Fruit fly (Drosophila melanogaster): ENCODE results near the gene D19A.

The D19A gene

dm6 chr3L:6161997-6162396 lies 26.9 kb downstream of the D19A start:
- TF ChIP-seq CG3281 (GFP tag; optimal IDR thresholded peaks at IDR 0.05) (no peak), BEAF-32 (GFP tag; optimal IDR thresholded peaks at IDR 0.05) (no peak), Oaz (GFP tag; IDR thresholded peaks at IDR 0.05) (no peak), trh (GFP tag; optimal IDR thresholded peaks at IDR 0.05) (no peak), Sry-δ (GFP tag; optimal IDR thresholded peaks at IDR 0.05) (no peak), CG2678 (tag; optimal IDR thresholded peaks at IDR 0.05) (no peak), Camta (GFP tag; optimal IDR thresholded peaks at IDR 0.05) (no peak), Dek (tag; optimal IDR thresholded peaks at IDR 0.05) (no peak), sna (GFP tag; IDR thresholded peaks at IDR 0.05; ENCODE audit: partially characterized antibody) (no peak), Mad (GFP tag; optimal IDR thresholded peaks at IDR 0.05) (no peak), ase (GFP tag; IDR thresholded peaks at IDR 0.05) (no peak), caup (GFP tag; optimal IDR thresholded peaks at IDR 0.05; ENCODE audit: severe bottlenecking) (no peak), lola (GFP tag; optimal IDR thresholded peaks at IDR 0.05) (peak in 1 of 3 experiments; percentile 71), CG32772 (GFP tag; IDR thresholded peaks at IDR 0.05) (no peak), CG4282 (GFP tag; optimal IDR thresholded peaks at IDR 0.05) (no peak), Mrtf (GFP tag; IDR thresholded peaks at IDR 0.05) (0 out of 3 replicates have a peak, but pooled peaks have one; percentile 36), gcm2 (GFP tag; optimal IDR thresholded peaks at IDR 0.05) (no peak), gfzf (GFP tag; optimal IDR thresholded peaks at IDR 0.05) (no peak), chinmo (GFP tag; IDR thresholded peaks at IDR 0.05; ENCODE audit: partially characterized antibody) (no peak), CG18262 (tag; optimal IDR thresholded peaks at IDR 0.05) (peak; percentile 69), CG10979 (tag; optimal IDR thresholded peaks at IDR 0.05) (peak; percentile 37), D19A (tag; optimal IDR thresholded peaks at IDR 0.05) (no peak), dmrt11E (tag; optimal IDR thresholded peaks at IDR 0.05) (peak; percentile 63), Blimp-1 (GFP tag; optimal IDR thresholded peaks at IDR 0.05) (no peak), CG8944 (GFP tag; optimal IDR thresholded peaks at IDR 0.05) (no peak), CG15514 (GFP tag; optimal IDR thresholded peaks at IDR 0.05) (no peak), pnt (GFP tag; optimal IDR thresholded peaks at IDR 0.05) (no peak), tin (GFP tag; optimal IDR thresholded peaks at IDR 0.05) (no peak), row (GFP tag; IDR thresholded peaks at IDR 0.05) (peak; percentile 39; the same call in 2 of the 3 replicates), phol (tag; optimal IDR thresholded peaks at IDR 0.05) (no peak), dysf (GFP tag; IDR thresholded peaks at IDR 0.05) (no peak), CG10147 (GFP tag; optimal IDR thresholded peaks at IDR 0.05) (no peak), CG30020 (tag; optimal IDR thresholded peaks at IDR 0.05) (no peak), CG9876 (GFP tag; optimal IDR thresholded peaks at IDR 0.05) (no peak), ken (GFP tag; IDR thresholded peaks at IDR 0.05) (no peak), cg (GFP tag; optimal IDR thresholded peaks at IDR 0.05) (no peak), fd96Cb (tag; optimal IDR thresholded peaks at IDR 0.05) (no peak), CG12104 (GFP tag; optimal IDR thresholded peaks at IDR 0.05) (no peak), ranshi (GFP tag; IDR thresholded peaks at IDR 0.05) (no peak), en (GFP tag; optimal IDR thresholded peaks at IDR 0.05) (no peak), bowl (GFP tag; IDR thresholded peaks at IDR 0.05) (no peak), CG4730 (GFP tag; IDR thresholded peaks at IDR 0.05) (no peak), CHES-1-like (GFP tag; optimal IDR thresholded peaks at IDR 0.05) (no peak), tgo (GFP tag; IDR thresholded peaks at IDR 0.05) (no peak), Dip2 (GFP tag; IDR thresholded peaks at IDR 0.05) (no peak), CG18764 (GFP tag; optimal IDR thresholded peaks at IDR 0.05) (no peak), disco-r (GFP tag; optimal IDR thresholded peaks at IDR 0.05) (no peak), CG6254 (GFP tag; optimal IDR thresholded peaks at IDR 0.05) (no peak), nmo (GFP tag; optimal IDR thresholded peaks at IDR 0.05) (peak; percentile 46), CG3838 (GFP tag; optimal IDR thresholded peaks at IDR 0.05) (no peak), ham (GFP tag; IDR thresholded peaks at IDR 0.05) (no peak)
